Fruit fly (Drosophila melanogaster): ENCODE results near the gene CG2187.

CG2187 gene

dm6 chr3R:31758587-31759167 lies at the start of gene CG2187:
Gene CG2187 (minus strand): TSS chr3R:31758637.
- no peak for TF ChIP-seq psq (optimal IDR thresholded peaks at IDR 0.05)
- TF ChIP-seq insv (optimal IDR thresholded peaks at IDR 0.05) = no peak
- TF ChIP-seq Sin3A (optimal IDR thresholded peaks at IDR 0.05) = no peak
- no peak for TF ChIP-seq ttk (optimal IDR thresholded peaks at IDR 0.05)
- no peak for TF ChIP-seq h (optimal IDR thresholded peaks at IDR 0.05)
- TF ChIP-seq Myc (optimal IDR thresholded peaks at IDR 0.05) = no peak

- TF ChIP-seq h (optimal IDR thresholded peaks at IDR 0.05) (no peak), ttk (optimal IDR thresholded peaks at IDR 0.05) (no peak), insv (optimal IDR thresholded peaks at IDR 0.05) (no peak), psq (optimal IDR thresholded peaks at IDR 0.05) (no peak), Sin3A (optimal IDR thresholded peaks at IDR 0.05) (no peak), Myc (optimal IDR thresholded peaks at IDR 0.05) (no peak)
These were observed 46.8 kb upstream of the CG2187 start, which contains the start of the genes CG42233 and CG1971 for dm6 chr3R:31805228-31805738. Gene CG42233 (minus strand): TSS chr3R:31805278. Gene CG1971 (plus strand): TSS chr3R:31805468.

dm6 chr3R:31800663-31801062 lies 42.2 kb upstream of the CG2187 start, which contains the start of gene Ir100a:
Gene Ir100a (plus strand): TSS chr3R:31800963.
- TF ChIP-seq Sin3A (optimal IDR thresholded peaks at IDR 0.05) (no peak), h (optimal IDR thresholded peaks at IDR 0.05) (no peak), ttk (optimal IDR thresholded peaks at IDR 0.05) (no peak), Myc (optimal IDR thresholded peaks at IDR 0.05) (no peak), psq (optimal IDR thresholded peaks at IDR 0.05) (no peak), insv (optimal IDR thresholded peaks at IDR 0.05) (no peak)

- TF ChIP-seq Myc (optimal IDR thresholded peaks at IDR 0.05) (no peak), h (optimal IDR thresholded peaks at IDR 0.05) (no peak), psq (optimal IDR thresholded peaks at IDR 0.05) (no peak), ttk (optimal IDR thresholded peaks at IDR 0.05) (no peak), insv (optimal IDR thresholded peaks at IDR 0.05) (no peak), Sin3A (optimal IDR thresholded peaks at IDR 0.05) (no peak)
These were observed 36.0 kb upstream of the CG2187 start for dm6 chr3R:31794457-31794856.

- TF ChIP-seq Myc (optimal IDR thresholded peaks at IDR 0.05) (no peak), h (optimal IDR thresholded peaks at IDR 0.05) (no peak), insv (optimal IDR thresholded peaks at IDR 0.05) (no peak), Sin3A (optimal IDR thresholded peaks at IDR 0.05) (no peak), psq (optimal IDR thresholded peaks at IDR 0.05) (no peak), ttk (optimal IDR thresholded peaks at IDR 0.05) (no peak)
These were observed 35.4 kb upstream of the CG2187 start, which contains the start of the genes Mccc1 and Acf for dm6 chr3R:31793664-31794417. Gene Mccc1 (minus strand): TSS chr3R:31793907. Gene Acf (plus strand): TSS chr3R:31793981.

dm6 chr3R:31777482-31778165 lies 19.2 kb upstream of the CG2187 start:
- TF ChIP-seq Myc (optimal IDR thresholded peaks at IDR 0.05) (no peak), Sin3A (optimal IDR thresholded peaks at IDR 0.05) (no peak), insv (optimal IDR thresholded peaks at IDR 0.05) (no peak), h (optimal IDR thresholded peaks at IDR 0.05) (no peak), psq (optimal IDR thresholded peaks at IDR 0.05) (no peak), ttk (optimal IDR thresholded peaks at IDR 0.05) (no peak)

- TF ChIP-seq ttk (optimal IDR thresholded peaks at IDR 0.05) (no peak), Sin3A (optimal IDR thresholded peaks at IDR 0.05) (no peak), insv (optimal IDR thresholded peaks at IDR 0.05) (no peak), psq (optimal IDR thresholded peaks at IDR 0.05) (no peak)
These were observed 18.3 kb upstream of the CG2187 start, which contains the start of the genes CG2126 and faf for dm6 chr3R:31776583-31777362. Gene CG2126 (minus strand): TSS chr3R:31776652. Gene faf (plus strand): TSS chr3R:31777020.

dm6 chr3R:31771790-31772576 lies 13.5 kb upstream of the CG2187 start, which contains the start of the genes betaGlu and sip3:
Gene betaGlu (minus strand): TSS chr3R:31771848.
Gene sip3 (plus strand): TSS chr3R:31772219.
- TF ChIP-seq Myc (optimal IDR thresholded peaks at IDR 0.05) = no peak
- TF ChIP-seq insv (optimal IDR thresholded peaks at IDR 0.05) = no peak
- TF ChIP-seq ttk (optimal IDR thresholded peaks at IDR 0.05) = no peak
- no peak for TF ChIP-seq Sin3A (optimal IDR thresholded peaks at IDR 0.05)
- TF ChIP-seq h (optimal IDR thresholded peaks at IDR 0.05) = no peak
- TF ChIP-seq psq (optimal IDR thresholded peaks at IDR 0.05) = no peak

- TF ChIP-seq ttk (optimal IDR thresholded peaks at IDR 0.05) = no peak
- no peak for TF ChIP-seq insv (optimal IDR thresholded peaks at IDR 0.05)
- no peak for TF ChIP-seq Myc (optimal IDR thresholded peaks at IDR 0.05)
- no peak for TF ChIP-seq psq (optimal IDR thresholded peaks at IDR 0.05)
- no peak for TF ChIP-seq Sin3A (optimal IDR thresholded peaks at IDR 0.05)
- no peak for TF ChIP-seq h (optimal IDR thresholded peaks at IDR 0.05)
These were observed 9.8 kb upstream of the CG2187 start for dm6 chr3R:31768198-31768597.

dm6 chr3R:31767528-31767927 lies 9.1 kb upstream of the CG2187 start:
- TF ChIP-seq Sin3A (optimal IDR thresholded peaks at IDR 0.05) = no peak
- no peak for TF ChIP-seq Myc (optimal IDR thresholded peaks at IDR 0.05)
- no peak for TF ChIP-seq insv (optimal IDR thresholded peaks at IDR 0.05)
- no peak for TF ChIP-seq psq (optimal IDR thresholded peaks at IDR 0.05)
- no peak for TF ChIP-seq ttk (optimal IDR thresholded peaks at IDR 0.05)
- no peak for TF ChIP-seq h (optimal IDR thresholded peaks at IDR 0.05)
